Fruit fly (Drosophila melanogaster) whole organism, pupa: ENCODE data around the gene Rab23.

Experiments
- CG10348 ChIP-seq: fragments of 200-800 bp; sonication (Bioruptor generic); IDR thresholded peaks from 2 replicates; pipeline ENCODE4 v1.3.6; 2022; ENCODE audit warnings: missing biosample characterization, missing genetic modification characterization
- CG12605 ChIP-seq: fragments of 200-800 bp; sonication (Bioruptor generic); IDR thresholded peaks from 2 replicates; pipeline ENCODE4 v1.3.6; 2022; ENCODE audit warnings: missing biosample characterization, missing genetic modification characterization
- CG13204 ChIP-seq: fragments of 200-800 bp; sonication (Bioruptor generic); optimal IDR thresholded peaks from 2 replicates; lab custom pipeline; 2018; ENCODE audit warnings: missing biosample characterization, mild to moderate bottlenecking, missing genetic modification characterization, moderate library complexity
- CG14655 ChIP-seq: fragments of 200-800 bp; sonication (Bioruptor generic); optimal IDR thresholded peaks from 3 replicates; lab custom pipeline; 2017; ENCODE audit warnings: mild to moderate bottlenecking, missing biosample characterization, missing genetic modification reagents, missing genetic modification characterization
- CG15710 ChIP-seq: fragments of 200-800 bp; sonication (Bioruptor generic); optimal IDR thresholded peaks from 2 replicates; lab custom pipeline; 2018; ENCODE audit warnings: missing biosample characterization, mild to moderate bottlenecking, missing genetic modification characterization, moderate library complexity
- CG17806 ChIP-seq: fragments of 200-800 bp; sonication (Bioruptor generic); optimal IDR thresholded peaks from 2 replicates; lab custom pipeline; 2018; ENCODE audit warnings: missing biosample characterization, mild to moderate bottlenecking, missing genetic modification characterization, moderate library complexity
- CG32121 ChIP-seq: fragments of 200-800 bp; sonication (Bioruptor generic); IDR thresholded peaks from 2 replicates; pipeline ENCODE4 v1.3.6; 2022; ENCODE audit warnings: missing biosample characterization, missing genetic modification characterization
- CG34367 ChIP-seq: fragments of 200-800 bp; sonication (Bioruptor generic); optimal IDR thresholded peaks from 2 replicates; lab custom pipeline; 2018; ENCODE audit warnings: missing biosample characterization, mild to moderate bottlenecking, missing genetic modification characterization
- CG4496 ChIP-seq: fragments of 200-800 bp; sonication (Bioruptor generic); IDR thresholded peaks from 3 replicates; pipeline ENCODE4 v1.3.6; 2022; ENCODE audit warnings: missing biosample characterization, missing genetic modification characterization
- CG8159 ChIP-seq: fragments of 200-800 bp; sonication (Bioruptor generic); optimal IDR thresholded peaks from 3 replicates; lab custom pipeline; 2018; ENCODE audit warnings: missing biosample characterization, mild to moderate bottlenecking, missing genetic modification characterization, moderate library complexity
- CG8301 ChIP-seq: fragments of 200-800 bp; sonication (Bioruptor generic); optimal IDR thresholded peaks from 2 replicates; lab custom pipeline; 2018; ENCODE audit warnings: missing biosample characterization, mild to moderate bottlenecking, missing genetic modification characterization
- CG9948 ChIP-seq: fragments of 200-800 bp; sonication (Bioruptor generic); optimal IDR thresholded peaks from 2 replicates; lab custom pipeline; 2018; ENCODE audit warnings: missing biosample characterization, mild to moderate bottlenecking, missing genetic modification characterization, moderate library complexity
- D1 ChIP-seq: fragments of 200-800 bp; sonication (Bioruptor generic); optimal IDR thresholded peaks from 2 replicates; lab custom pipeline; 2018; ENCODE audit warnings: missing biosample characterization, mild to moderate bottlenecking, missing genetic modification characterization, moderate library complexity
- EcR ChIP-seq: fragments of 200-800 bp; sonication (Bioruptor generic); optimal IDR thresholded peaks from 3 replicates; lab custom pipeline; 2019; ENCODE audit warnings: missing biosample characterization, missing genetic modification characterization, mild to moderate bottlenecking, moderate library complexity, missing genetic modification reagents
- Ets98B ChIP-seq: fragments of 200-800 bp; sonication (Bioruptor generic); IDR thresholded peaks from 2 replicates; pipeline ENCODE4 v1.3.6; 2022; ENCODE audit warnings: missing biosample characterization, missing genetic modification characterization
- Pif1A ChIP-seq: fragments of 200-800 bp; sonication (Bioruptor generic); optimal IDR thresholded peaks from 3 replicates; lab custom pipeline; 2016; ENCODE audit warnings: missing biosample characterization, missing genetic modification characterization
- Pif1B ChIP-seq: fragments of 200-800 bp; sonication (Bioruptor generic); optimal IDR thresholded peaks from 3 replicates; lab custom pipeline; 2016; ENCODE audit warnings: missing biosample characterization, missing genetic modification characterization
- Snoo ChIP-seq: fragments of 200-800 bp; sonication (Bioruptor generic); optimal IDR thresholded peaks from 3 replicates; lab custom pipeline; 2017; ENCODE audit warnings: missing biosample characterization, mild to moderate bottlenecking, missing genetic modification characterization, inconsistent platforms
- fd96Ca ChIP-seq: fragments of 200-800 bp; sonication (Bioruptor generic); IDR thresholded peaks from 3 replicates; pipeline ENCODE4 v1.3.6; 2022; ENCODE audit warnings: missing biosample characterization, missing genetic modification characterization
- gl ChIP-seq: fragments of 200-800 bp; sonication (Bioruptor generic); optimal IDR thresholded peaks from 2 replicates; lab custom pipeline; 2018; ENCODE audit warnings: missing biosample characterization, mild to moderate bottlenecking, missing genetic modification characterization
- rn ChIP-seq: fragments of 200-800 bp; sonication (Bioruptor generic); IDR thresholded peaks from 2 replicates; pipeline ENCODE4 v1.3.6; 2022; ENCODE audit warnings: missing biosample characterization, missing genetic modification characterization

Rab23 gene

DNA sequence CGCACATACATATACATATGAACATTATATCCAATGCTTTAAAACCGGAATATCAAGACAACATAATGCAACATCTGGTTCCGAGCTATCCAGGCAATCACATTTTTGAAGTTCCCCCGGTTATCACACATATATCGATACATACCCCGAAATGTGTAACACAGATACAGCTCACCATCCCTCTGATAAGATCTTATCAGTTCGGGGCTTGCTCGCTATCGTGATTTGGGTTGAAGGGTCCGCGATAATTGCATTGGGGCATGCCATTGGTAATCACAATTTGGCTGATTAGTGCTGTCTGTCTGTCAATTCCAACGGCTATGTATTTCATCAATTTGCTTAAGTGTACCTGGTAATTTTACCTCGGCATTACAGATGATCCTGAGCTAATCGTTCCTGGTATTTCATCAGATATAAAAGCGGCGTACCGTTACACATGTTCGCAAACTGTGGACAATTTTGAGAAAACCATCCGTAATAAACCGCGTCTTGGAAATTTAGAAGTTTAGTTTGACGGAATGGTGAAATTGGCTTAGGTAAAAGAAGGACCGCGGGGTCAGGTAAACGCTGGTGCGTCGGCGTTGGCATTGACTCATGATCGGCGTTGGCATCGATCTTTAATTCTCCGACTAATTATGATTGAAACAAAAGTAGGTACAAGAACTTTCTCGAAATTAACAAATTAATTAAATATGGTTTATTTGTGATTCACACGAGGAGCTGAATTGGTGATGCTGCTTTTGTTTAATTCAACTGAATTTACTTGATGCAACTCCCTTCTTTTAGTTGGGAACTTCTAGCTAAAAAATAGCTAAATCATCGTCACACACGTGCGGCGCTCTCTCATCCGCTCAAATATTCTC, 13.2 kb downstream of the Rab23 start:
- TF ChIP-seq Ets98B (GFP tag; lab: Robert Waterston, UW): no peak
- no peak for TF ChIP-seq CG12605
- no peak for TF ChIP-seq Pif1B
- TF ChIP-seq gl (tag; lab: Kevin White, UChicago): no peak
- TF ChIP-seq CG17806 (tag; lab: Kevin White, UChicago): no peak
- TF ChIP-seq Snoo (tag; lab: Kevin White, UChicago): no peak
- TF ChIP-seq CG15710: no peak
- no peak for TF ChIP-seq CG34367 (tag; lab: Kevin White, UChicago)
- no peak for TF ChIP-seq CG4496 (GFP tag; lab: Robert Waterston, UW)
- TF ChIP-seq CG32121: no peak
- no peak for TF ChIP-seq CG14655 (GFP tag; lab: Kevin White, UChicago)
- TF ChIP-seq Pif1A (GFP tag; lab: Kevin White, UChicago): no peak
- TF ChIP-seq EcR: no peak
- TF ChIP-seq CG8159 (tag; lab: Kevin White, UChicago): no peak
- no peak for TF ChIP-seq rn (GFP tag; lab: Robert Waterston, UW)
- no peak for TF ChIP-seq CG13204 (GFP tag; lab: Kevin White, UChicago)

DNA sequence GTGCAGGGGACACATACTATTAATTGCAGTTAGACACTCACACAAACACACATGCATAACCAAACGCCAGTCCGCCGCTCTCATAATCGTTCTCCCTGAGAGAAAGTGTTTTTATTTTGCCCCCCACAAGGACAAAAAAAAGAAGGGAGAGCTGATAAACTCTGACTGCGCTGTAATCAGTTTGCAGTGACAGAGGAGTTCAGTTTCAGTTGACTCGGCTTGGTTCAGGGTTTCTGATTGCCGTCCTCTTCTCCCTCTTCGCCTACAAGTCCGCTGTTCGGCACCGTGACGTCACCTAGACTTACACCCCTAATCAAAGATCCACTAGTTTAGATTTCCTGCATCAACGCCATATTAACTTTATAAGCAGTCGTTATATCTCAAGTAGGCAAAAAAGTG, 14.0 kb downstream of the Rab23 start:
- TF ChIP-seq gl (tag; lab: Kevin White, UChicago) (peak; percentile 1), Ets98B (GFP tag; lab: Robert Waterston, UW) (no peak), CG8301 (tag; lab: Kevin White, UChicago) (no peak), Pif1B (no peak), CG13204 (GFP tag; lab: Kevin White, UChicago) (no peak), CG4496 (GFP tag; lab: Robert Waterston, UW) (peak; percentile 59; the same call in 1 of the 3 replicates), CG34367 (tag; lab: Kevin White, UChicago) (peak; percentile 8), CG17806 (tag; lab: Kevin White, UChicago) (no peak), Pif1A (GFP tag; lab: Kevin White, UChicago) (no peak), D1 (tag; lab: Kevin White, UChicago) (no peak), CG32121 (no peak), CG10348 (GFP tag; lab: Robert Waterston, UW) (no peak), CG9948 (tag; lab: Kevin White, UChicago) (no peak), fd96Ca (GFP tag; lab: Robert Waterston, UW) (no peak; the same call in 2 of the 3 replicates), CG12605 (peak; percentile 59), CG8159 (tag; lab: Kevin White, UChicago) (no peak), Snoo (tag; lab: Kevin White, UChicago) (no peak), CG14655 (GFP tag; lab: Kevin White, UChicago) (peak; percentile 20), CG15710 (no peak), EcR (peak; percentile 75), rn (GFP tag; lab: Robert Waterston, UW) (no peak)
- TF ChIP-seq, all 21 proteins: peak for 6

DNA sequence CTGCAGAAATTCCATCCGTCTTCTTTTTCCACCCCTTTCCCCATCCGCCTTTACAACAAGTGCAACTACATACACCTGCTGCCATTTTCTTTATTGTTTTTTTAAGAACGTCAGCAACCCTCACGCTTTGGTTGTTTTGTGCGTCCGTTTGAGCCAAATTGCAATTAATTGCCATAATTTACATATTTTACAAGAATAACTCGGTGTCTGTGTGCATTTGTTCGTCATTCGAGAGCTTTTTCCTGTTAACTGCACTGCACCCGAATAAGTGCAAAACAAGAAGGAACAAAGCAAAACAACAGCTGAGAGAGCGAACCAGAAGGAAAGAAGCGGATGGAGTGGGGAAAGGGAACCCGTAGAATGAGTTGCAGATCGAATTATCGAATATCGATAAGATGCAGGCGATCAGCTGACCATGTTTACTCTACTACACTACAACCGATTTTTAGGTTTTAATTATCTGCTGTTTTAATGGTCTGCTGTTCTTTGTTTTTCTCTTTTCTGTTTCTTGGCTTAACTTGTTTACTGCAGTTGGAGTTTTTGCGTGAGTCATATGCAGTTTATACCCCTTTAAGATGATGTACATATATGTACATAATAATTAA, 14.5 kb downstream of the Rab23 start:
- TF ChIP-seq Snoo (tag; lab: Kevin White, UChicago) (no peak), CG10348 (GFP tag; lab: Robert Waterston, UW) (no peak), CG13204 (GFP tag; lab: Kevin White, UChicago) (no peak), CG32121 (no peak), gl (tag; lab: Kevin White, UChicago) (peak; percentile 30), EcR (no peak), CG17806 (tag; lab: Kevin White, UChicago) (peak; percentile 0), CG8159 (tag; lab: Kevin White, UChicago) (peak; percentile 18), Pif1B (no peak), CG4496 (GFP tag; lab: Robert Waterston, UW) (no peak), CG14655 (GFP tag; lab: Kevin White, UChicago) (peak; percentile 33), CG15710 (peak; percentile 24), Pif1A (GFP tag; lab: Kevin White, UChicago) (no peak)

DNA sequence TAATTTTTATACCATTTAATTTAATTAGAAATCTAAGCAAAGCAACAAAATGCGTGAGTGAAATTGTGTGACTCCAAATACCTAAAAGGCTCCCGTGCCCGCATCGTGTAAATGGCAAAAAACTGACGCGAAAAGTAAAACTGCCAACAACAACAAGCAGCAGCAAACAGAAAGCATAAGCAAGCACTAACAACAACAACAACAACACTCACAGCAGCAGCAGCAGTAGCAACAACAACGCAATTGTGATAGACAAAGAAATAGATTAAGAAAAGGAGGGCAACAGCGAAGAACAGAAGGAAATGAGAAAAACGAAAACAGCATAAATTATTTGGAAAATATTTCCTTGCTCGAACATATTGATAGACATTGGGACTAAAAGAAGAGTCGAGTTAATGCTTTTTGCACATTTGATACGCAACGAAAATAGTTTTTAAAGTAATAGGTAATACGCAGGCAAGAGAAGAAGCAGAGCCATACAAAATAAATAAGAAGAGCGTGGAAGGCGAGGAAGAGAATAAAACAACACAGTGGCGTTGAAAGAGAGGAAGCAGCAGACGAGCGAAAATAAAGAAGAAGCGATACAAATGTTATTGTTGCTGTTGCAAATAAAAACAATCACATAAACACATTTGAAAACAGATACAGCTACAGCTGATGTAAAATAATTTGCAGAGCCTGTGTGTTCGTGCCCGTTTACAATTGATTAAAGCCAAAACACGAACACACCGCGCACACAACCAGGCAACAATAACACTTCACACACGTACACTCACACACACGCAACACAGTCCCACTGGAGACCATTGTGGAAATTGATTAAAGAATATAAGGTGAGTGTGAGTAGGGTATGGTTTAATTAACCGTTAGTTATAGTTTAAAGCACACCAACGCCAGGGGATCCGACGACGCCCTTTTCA, 15.2 kb downstream of the Rab23 start:
- TF ChIP-seq Snoo (tag; lab: Kevin White, UChicago): no peak
- no peak for TF ChIP-seq Ets98B (GFP tag; lab: Robert Waterston, UW)
- TF ChIP-seq CG12605: no peak
- TF ChIP-seq gl (tag; lab: Kevin White, UChicago): no peak
- no peak for TF ChIP-seq fd96Ca (GFP tag; lab: Robert Waterston, UW)
- no peak for TF ChIP-seq CG14655 (GFP tag; lab: Kevin White, UChicago)
- TF ChIP-seq, all 21 proteins: peak for 0
